Fruit fly (Drosophila melanogaster) whole organism, embryonic: ENCODE results near the gene Sik2.
A peak's percentile ranks its signal among the peaks of the same experiment; 100 is the strongest.

Experiments used
- Adf1 ChIP-seq: fragments of 200-800 bp; sonication (Bioruptor generic); IDR thresholded peaks from 2 replicates; pipeline ENCODE4 v1.3.6; 2022; ENCODE audit warnings: missing biosample characterization, missing genetic modification characterization
- CG10543 ChIP-seq: fragments of 200-800 bp; sonication (Bioruptor generic); optimal IDR thresholded peaks from 3 replicates; lab custom pipeline; 2017; ENCODE audit warnings: missing biosample characterization, mild to moderate bottlenecking, missing genetic modification characterization, moderate library complexity
- CG10565 ChIP-seq: fragments of 200-800 bp; sonication (Bioruptor generic); optimal IDR thresholded peaks from 3 replicates; lab custom pipeline; 2016; ENCODE audit warnings: missing biosample characterization, mild to moderate bottlenecking, missing genetic modification characterization
- CG12769 ChIP-seq: fragments of 200-800 bp; sonication (Bioruptor generic); optimal IDR thresholded peaks from 2 replicates; lab custom pipeline; 2019; ENCODE audit warnings: missing biosample characterization, mild to moderate bottlenecking, missing genetic modification characterization, moderate library complexity
- CG15514 ChIP-seq: fragments of 200-800 bp; sonication (Bioruptor generic); optimal IDR thresholded peaks from 3 replicates; lab custom pipeline; 2017; ENCODE audit warnings: missing biosample characterization, missing genetic modification characterization, mild to moderate bottlenecking, moderate library complexity, missing genetic modification reagents
- CG17186 ChIP-seq: fragments of 200-800 bp; sonication (Bioruptor generic); optimal IDR thresholded peaks from 3 replicates; lab custom pipeline; 2017; ENCODE audit warnings: missing biosample characterization, missing genetic modification reagents, missing genetic modification characterization
- CG17385 ChIP-seq: fragments of 200-800 bp; sonication (Bioruptor generic); optimal IDR thresholded peaks from 3 replicates; lab custom pipeline; 2018; ENCODE audit warnings: missing biosample characterization, mild to moderate bottlenecking, missing genetic modification characterization
- CG2875 ChIP-seq: fragments of 200-800 bp; sonication (Bioruptor generic); optimal IDR thresholded peaks from 2 replicates; lab custom pipeline; 2017; ENCODE audit warnings: missing biosample characterization, mild to moderate bottlenecking, missing genetic modification characterization, missing genetic modification reagents
- CG3163 ChIP-seq: fragments of 200-800 bp; sonication (Bioruptor generic); optimal IDR thresholded peaks from 3 replicates; lab custom pipeline; 2016; ENCODE audit warnings: missing biosample characterization, missing genetic modification characterization
- CG32532 ChIP-seq: fragments of 200-800 bp; sonication (Bioruptor generic); IDR thresholded peaks from 2 replicates; pipeline ENCODE4 v1.3.6; 2022; ENCODE audit warnings: missing biosample characterization, missing genetic modification characterization
- CG3281 ChIP-seq: fragments of 200-800 bp; sonication (Bioruptor generic); optimal IDR thresholded peaks from 3 replicates; lab custom pipeline; 2017; ENCODE audit warnings: missing biosample characterization, mild to moderate bottlenecking, missing genetic modification characterization
- CG4854 ChIP-seq: fragments of 200-800 bp; sonication (Bioruptor generic); optimal IDR thresholded peaks from 2 replicates; lab custom pipeline; 2016; ENCODE audit warnings: missing biosample characterization, missing genetic modification characterization, inconsistent platforms
- CG5180 ChIP-seq: fragments of 200-800 bp; sonication (Bioruptor generic); optimal IDR thresholded peaks from 3 replicates; lab custom pipeline; 2017; ENCODE audit warnings: missing biosample characterization, missing genetic modification characterization, mild to moderate bottlenecking, moderate library complexity, missing genetic modification reagents
- CG6175 ChIP-seq: fragments of 200-800 bp; sonication (Bioruptor generic); IDR thresholded peaks from 3 replicates; pipeline ENCODE4 v1.3.6; 2022; ENCODE audit warnings: missing biosample characterization, missing genetic modification characterization
- CG8290 ChIP-seq, 3 experiments: fragments of 200-800 bp; sonication (Bioruptor generic); optimal IDR thresholded peaks; 2 replicates each; lab custom pipeline; 2016 to 2019; ENCODE audit warnings: missing biosample characterization in 3 of 3, missing genetic modification characterization in 3 of 3, mild to moderate bottlenecking in 2 of 3, moderate library complexity in 1 of 3
- CG9215 ChIP-seq: fragments of 200-800 bp; sonication (Bioruptor generic); IDR thresholded peaks from 2 replicates; pipeline ENCODE4 v1.3.6; 2022; ENCODE audit warnings: missing biosample characterization, missing genetic modification characterization
- D19A ChIP-seq: fragments of 200-800 bp; optimal IDR thresholded peaks from 3 replicates; lab custom pipeline; 2019; ENCODE audit warnings: missing biosample characterization, mild to moderate bottlenecking, missing genetic modification characterization, moderate library complexity
- Dbx ChIP-seq: fragments of 200-800 bp; sonication (Bioruptor generic); IDR thresholded peaks from 3 replicates; pipeline ENCODE4 v1.3.6; 2022; ENCODE audit warnings: missing biosample characterization, missing genetic modification characterization
- Deaf1 ChIP-seq: fragments of 200-800 bp; optimal IDR thresholded peaks from 3 replicates; lab custom pipeline; 2019; ENCODE audit warnings: missing biosample characterization, mild to moderate bottlenecking, missing genetic modification characterization, moderate library complexity
- Drgx ChIP-seq: fragments of 200-800 bp; sonication (Bioruptor generic); IDR thresholded peaks from 2 replicates; pipeline ENCODE4 v1.3.6; 2022; ENCODE audit warnings: missing biosample characterization, missing genetic modification characterization
- HLH4C ChIP-seq: fragments of 200-800 bp; sonication (Bioruptor generic); IDR thresholded peaks from 3 replicates; pipeline ENCODE4 v1.3.6; 2022; ENCODE audit warnings: missing biosample characterization, missing genetic modification characterization; ENCODE audit not compliant: partially characterized antibody
- Jarid2 ChIP-seq: fragments of 200-800 bp; sonication (Bioruptor generic); optimal IDR thresholded peaks from 3 replicates; lab custom pipeline; 2017; ENCODE audit warnings: mild to moderate bottlenecking, missing biosample characterization, missing genetic modification reagents, missing genetic modification characterization
- MTF-1 ChIP-seq: fragments of 200-800 bp; sonication (Bioruptor generic); optimal IDR thresholded peaks from 2 replicates; lab custom pipeline; 2018; ENCODE audit warnings: missing biosample characterization, mild to moderate bottlenecking, missing genetic modification characterization, borderline replicate concordance
- Med ChIP-seq: fragments of 200-800 bp; sonication (Bioruptor generic); peaks from one replicate; lab custom pipeline; 2016; ENCODE audit warnings: missing biosample characterization, missing genetic modification characterization, mild to moderate bottlenecking, inconsistent platforms, moderate library complexity
- Nf-YC ChIP-seq: fragments of 200-800 bp; optimal IDR thresholded peaks from 3 replicates; lab custom pipeline; 2019; ENCODE audit warnings: missing biosample characterization, mild to moderate bottlenecking, missing genetic modification characterization, moderate library complexity
- Rfx ChIP-seq: fragments of 200-800 bp; sonication (Bioruptor generic); IDR thresholded peaks from 2 replicates; pipeline ENCODE4 v1.3.6; 2022; ENCODE audit warnings: missing biosample characterization, missing genetic modification characterization
- ab ChIP-seq: fragments of 200-800 bp; sonication (Bioruptor generic); optimal IDR thresholded peaks from 2 replicates; lab custom pipeline; 2016; ENCODE audit warnings: missing biosample characterization, missing genetic modification characterization
- bbx ChIP-seq: fragments of 200-800 bp; sonication (Bioruptor generic); IDR thresholded peaks from 2 replicates; pipeline ENCODE4 v1.3.6; 2022; ENCODE audit warnings: missing biosample characterization, missing genetic modification characterization; ENCODE audit not compliant: partially characterized antibody
- cad ChIP-seq: fragments of >200 bp; optimal IDR thresholded peaks from 2 replicates; lab custom pipeline; 2017; ENCODE audit warnings: missing biosample characterization, missing genetic modification characterization
- chinmo ChIP-seq: fragments of 200-800 bp; sonication (Bioruptor generic); IDR thresholded peaks from 4 replicates; pipeline ENCODE4 v1.3.6; 2022; ENCODE audit warnings: missing biosample characterization, missing genetic modification characterization; ENCODE audit not compliant: partially characterized antibody
- chn ChIP-seq: fragments of 200-800 bp; sonication (Bioruptor generic); optimal IDR thresholded peaks from 2 replicates; lab custom pipeline; 2016; ENCODE audit warnings: missing biosample characterization, missing genetic modification characterization
- ci ChIP-seq: fragments of 200-800 bp; sonication (Bioruptor generic); IDR thresholded peaks from 3 replicates; pipeline ENCODE4 v1.3.6; 2022; ENCODE audit warnings: missing biosample characterization, missing genetic modification characterization
- crol ChIP-seq: fragments of 200-800 bp; sonication (Bioruptor generic); IDR thresholded peaks from 2 replicates; pipeline ENCODE4 v1.3.6; 2022; ENCODE audit warnings: missing biosample characterization, missing genetic modification characterization
- cwo ChIP-seq: fragments of 200-800 bp; sonication (Bioruptor generic); optimal IDR thresholded peaks from 3 replicates; lab custom pipeline; 2017; ENCODE audit warnings: missing biosample characterization, missing genetic modification characterization, mild to moderate bottlenecking, moderate library complexity, missing genetic modification reagents
- fd64A ChIP-seq: fragments of 200-800 bp; sonication (Bioruptor generic); optimal IDR thresholded peaks from 3 replicates; lab custom pipeline; 2018; ENCODE audit warnings: missing biosample characterization, mild to moderate bottlenecking, missing genetic modification characterization
- klu ChIP-seq: fragments of 200-800 bp; sonication (Bioruptor generic); IDR thresholded peaks from 2 replicates; pipeline ENCODE4 v1.3.6; 2022; ENCODE audit warnings: missing biosample characterization, missing genetic modification characterization
- kni ChIP-seq: fragments of 200-800 bp; sonication (Bioruptor generic); optimal IDR thresholded peaks from 3 replicates; lab custom pipeline; 2017; ENCODE audit warnings: mild to moderate bottlenecking, missing biosample characterization, missing genetic modification reagents, missing genetic modification characterization
- knrl ChIP-seq: fragments of 200-800 bp; sonication (Bioruptor generic); IDR thresholded peaks from 3 replicates; pipeline ENCODE4 v1.3.6; 2022; ENCODE audit warnings: missing biosample characterization, missing genetic modification characterization; ENCODE audit not compliant: partially characterized antibody
- lov ChIP-seq, 2 experiments: fragments of 200-800 bp in 1 of 2; fragments of >200 bp in 1 of 2; sonication (Bioruptor generic) in 1 of 2; IDR thresholded peaks in 1 of 2; optimal IDR thresholded peaks in 1 of 2; 2 replicates in 1 of 2; 3 replicates in 1 of 2; pipeline versions ENCODE4 v1.3.6 to Lab custom; 2017 to 2022; ENCODE audit warnings: missing biosample characterization in 1 of 2, missing genetic modification characterization in 1 of 2
- odd ChIP-seq: fragments of 200-800 bp; sonication (Bioruptor generic); optimal IDR thresholded peaks from 2 replicates; lab custom pipeline; 2017; ENCODE audit warnings: missing biosample characterization, mild to moderate bottlenecking, missing genetic modification characterization
- pros ChIP-seq: fragments of 200-800 bp; sonication (Bioruptor generic); optimal IDR thresholded peaks from 3 replicates; lab custom pipeline; 2019; ENCODE audit warnings: missing biosample characterization, mild to moderate bottlenecking, missing genetic modification characterization, moderate library complexity
- sens-2 ChIP-seq: fragments of 200-800 bp; sonication (Bioruptor generic); IDR thresholded peaks from 2 replicates; pipeline ENCODE4 v1.3.6; 2022; ENCODE audit warnings: missing biosample characterization, missing genetic modification characterization
- sr ChIP-seq: fragments of 200-800 bp; sonication (Bioruptor generic); IDR thresholded peaks from 3 replicates; pipeline ENCODE4 v1.3.6; 2022; ENCODE audit warnings: missing biosample characterization, missing genetic modification characterization
- stc ChIP-seq: fragments of 200-800 bp; sonication (Bioruptor generic); IDR thresholded peaks from 2 replicates; pipeline ENCODE4 v1.3.6; 2022; ENCODE audit warnings: missing biosample characterization, missing genetic modification characterization
- vfl ChIP-seq: fragments of 200-800 bp; sonication (Bioruptor generic); optimal IDR thresholded peaks from 2 replicates; lab custom pipeline; 2016; ENCODE audit warnings: missing biosample characterization, missing genetic modification characterization
- wdn ChIP-seq: fragments of 200-800 bp; sonication (Bioruptor generic); IDR thresholded peaks from 2 replicates; pipeline ENCODE4 v1.3.6; 2022; ENCODE audit warnings: missing biosample characterization, missing genetic modification characterization
- zen2 ChIP-seq: fragments of 200-800 bp; sonication (Bioruptor generic); IDR thresholded peaks from 3 replicates; pipeline ENCODE4 v1.3.6; 2022; ENCODE audit warnings: missing biosample characterization, missing genetic modification characterization; ENCODE audit not compliant: partially characterized antibody
- zf30C ChIP-seq: fragments of 200-800 bp; sonication (Bioruptor generic); optimal IDR thresholded peaks from 3 replicates; lab custom pipeline; 2018; ENCODE audit warnings: missing biosample characterization, mild to moderate bottlenecking, missing genetic modification characterization

Sik2 gene

dm6 chrX:2036383-2036782 lies 25.3 kb downstream of the Sik2 start:
- TF ChIP-seq ab (no peak), chinmo (GFP tag; lab: Robert Waterston, UW) (peak; percentile 82), sr (peak; percentile 77), kni (peak; percentile 69), CG5180 (GFP tag; lab: Kevin White, UChicago) (peak; percentile 74), bbx (peak; percentile 41; the same call in 1 of the 2 replicates), Med (GFP tag; lab: Kevin White, UChicago) (peak; percentile 28), CG10543 (peak; percentile 89), klu (GFP tag; lab: Robert Waterston, UW) (no peak), CG3163 (no peak), CG12769 (tag; lab: Kevin White, UChicago) (peak; percentile 92), D19A (tag; lab: Kevin White, UChicago) (no peak), fd64A (GFP tag; lab: Kevin White, UChicago) (no peak), MTF-1 (peak; percentile 16), Deaf1 (tag; lab: Kevin White, UChicago) (peak; percentile 98), odd (GFP tag; lab: Kevin White, UChicago) (peak; percentile 11), stc (GFP tag; lab: Robert Waterston, UW) (no peak), Rfx (GFP tag; lab: Robert Waterston, UW) (peak; percentile 19), ci (GFP tag; lab: Robert Waterston, UW) (peak; percentile 57; the same call in 2 of the 3 replicates), CG3281 (GFP tag; lab: Kevin White, UChicago) (no peak), Nf-YC (tag; lab: Kevin White, UChicago) (peak; percentile 7), CG10565 (GFP tag; lab: Kevin White, UChicago) (no peak), CG17186 (GFP tag; lab: Kevin White, UChicago) (no peak), Jarid2 (GFP tag; lab: Kevin White, UChicago) (peak; percentile 76), knrl (0 out of 3 replicates have a peak, but pooled peaks have one; percentile 25), CG9215 (no peak), pros (GFP tag; lab: Kevin White, UChicago) (peak; percentile 13), CG4854 (GFP tag; lab: Kevin White, UChicago) (no peak), wdn (0 out of 2 replicates have a peak, but pooled peaks have one; percentile 17), cwo (GFP tag; lab: Kevin White, UChicago) (peak; percentile 14), CG2875 (GFP tag; lab: Kevin White, UChicago) (peak; percentile 13), cad (no peak), Adf1 (peak; percentile 95), chn (GFP tag; lab: Kevin White, UChicago) (peak; percentile 17), CG17385 (GFP tag; lab: Kevin White, UChicago) (peak; percentile 32), CG32532 (GFP tag; lab: Robert Waterston, UW) (no peak), zen2 (GFP tag; lab: Robert Waterston, UW) (0 out of 3 replicates have a peak, but pooled peaks have one; percentile 23), zf30C (no peak), lov (optimal IDR thresholded peaks at IDR 0.05; lab: Kevin White, UChicago) (no peak), lov (GFP tag; IDR thresholded peaks at IDR 0.05; lab: Robert Waterston, UW) (no peak), crol (peak; percentile 94), HLH4C (0 out of 3 replicates have a peak, but pooled peaks have one; percentile 18), sens-2 (GFP tag; lab: Robert Waterston, UW) (0 out of 2 replicates have a peak, but pooled peaks have one; percentile 18), CG8290 (GFP tag; optimal IDR thresholded peaks at IDR 0.05; lab: Kevin White, UChicago) (no peak), CG8290 (tag; optimal IDR thresholded peaks at IDR 0.05; lab: Kevin White, UChicago) (peak in 1 of 2 experiments; percentile 56), Dbx (GFP tag; lab: Robert Waterston, UW) (peak; percentile 17; the same call in 1 of the 3 replicates), Drgx (GFP tag; lab: Robert Waterston, UW) (peak; percentile 13; the same call in 1 of the 2 replicates), CG15514 (GFP tag; lab: Kevin White, UChicago) (peak; percentile 7), CG6175 (GFP tag; lab: Robert Waterston, UW) (peak; percentile 52; the same call in 1 of the 3 replicates), vfl (GFP tag; lab: Kevin White, UChicago) (no peak)
